Worm (Caenorhabditis elegans): ENCODE results near the gene Y56A3A.16.

DNA sequence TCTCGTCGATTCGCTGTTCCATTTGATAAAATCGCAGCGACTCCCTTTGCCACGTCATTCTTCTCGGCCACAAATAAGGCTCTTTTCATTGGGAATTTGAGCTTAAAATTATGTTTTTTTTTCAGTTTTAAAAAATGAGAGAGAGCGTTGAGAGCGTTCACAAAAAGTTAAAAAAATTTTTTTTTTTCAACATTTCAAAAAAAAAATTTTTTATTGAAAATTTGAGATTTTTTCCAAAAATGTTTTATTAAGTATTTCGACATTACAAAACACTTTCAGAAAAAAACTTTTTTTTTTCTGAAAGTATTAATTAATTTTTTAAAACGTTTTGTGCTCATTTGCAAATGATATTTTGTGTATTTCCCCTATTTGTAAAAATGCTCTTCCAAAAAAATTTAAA lies 46.0 kb upstream of the Y56A3A.16 start, which contains the start of gene top-3:
- TF ChIP-seq ceh-16 (tag; optimal IDR thresholded peaks at IDR 0.05) (no peak), elt-1 (tag; optimal IDR thresholded peaks at IDR 0.05) (no peak), lin-13 (GFP tag; optimal IDR thresholded peaks at IDR 0.05) (no peak), elt-3 (tag; optimal IDR thresholded peaks at IDR 0.05) (no peak), nhr-23 (tag; optimal IDR thresholded peaks at IDR 0.05) (no peak), nhr-6 (tag; optimal IDR thresholded peaks at IDR 0.05) (no peak), dmd-4 (tag; optimal IDR thresholded peaks at IDR 0.05) (no peak), lin-39 (tag; optimal IDR thresholded peaks at IDR 0.05) (no peak), nhr-77 (tag; optimal IDR thresholded peaks at IDR 0.05) (no peak)
